Fruit fly (Drosophila melanogaster) whole organism, embryonic: ENCODE results near the gene D.

Experiments used
- Abd-B ChIP-seq: fragments of 200-800 bp; sonication (Bioruptor generic); optimal IDR thresholded peaks from 2 replicates; lab custom pipeline; 2018; ENCODE audit warnings: missing biosample characterization, mild to moderate bottlenecking, missing genetic modification characterization, moderate library complexity
- Bgb ChIP-seq: fragments of 200-800 bp; sonication (Bioruptor generic); IDR thresholded peaks from 2 replicates; pipeline ENCODE4 v1.3.6; 2022; ENCODE audit warnings: missing biosample characterization, missing genetic modification characterization; ENCODE audit not compliant: partially characterized antibody
- Blimp-1 ChIP-seq: fragments of 200-800 bp; sonication (Bioruptor generic); optimal IDR thresholded peaks from 3 replicates; lab custom pipeline; 2018; ENCODE audit warnings: missing biosample characterization, missing genetic modification characterization, mild to moderate bottlenecking, moderate library complexity, missing genetic modification reagents
- CG1024 ChIP-seq: fragments of 200-800 bp; sonication (Bioruptor generic); IDR thresholded peaks from 2 replicates; pipeline ENCODE4 v1.3.6; 2022; ENCODE audit warnings: missing biosample characterization, missing genetic modification characterization
- CG10366 ChIP-seq: fragments of 200-800 bp; sonication (Bioruptor generic); IDR thresholded peaks from 2 replicates; pipeline ENCODE4 v1.3.6; 2022; ENCODE audit warnings: missing biosample characterization, missing genetic modification characterization
- CG1233 ChIP-seq: fragments of 200-800 bp; sonication (Bioruptor generic); optimal IDR thresholded peaks from 4 replicates; lab custom pipeline; 2018; ENCODE audit warnings: missing biosample characterization, mild to moderate bottlenecking, missing genetic modification characterization
- CG13424 ChIP-seq: fragments of 200-800 bp; sonication (Bioruptor generic); optimal IDR thresholded peaks from 2 replicates; lab custom pipeline; 2019; ENCODE audit warnings: missing biosample characterization, mild to moderate bottlenecking, missing genetic modification characterization, moderate library complexity
- CG13775 ChIP-seq: fragments of 200-800 bp; sonication (Bioruptor generic); optimal IDR thresholded peaks from 3 replicates; lab custom pipeline; 2017; ENCODE audit warnings: missing biosample characterization, mild to moderate bottlenecking, missing genetic modification characterization
- CG15011 ChIP-seq: fragments of 200-800 bp; sonication (Bioruptor generic); optimal IDR thresholded peaks from 3 replicates; lab custom pipeline; 2018; ENCODE audit warnings: missing biosample characterization, mild to moderate bottlenecking, missing genetic modification characterization
- CG17361 ChIP-seq: fragments of 200-800 bp; sonication (Bioruptor generic); IDR thresholded peaks from 3 replicates; pipeline ENCODE4 v1.3.6; 2022; ENCODE audit warnings: missing biosample characterization, missing genetic modification characterization
- CG17802 ChIP-seq: fragments of 200-800 bp; sonication (Bioruptor generic); optimal IDR thresholded peaks from 2 replicates; lab custom pipeline; 2018; ENCODE audit warnings: missing biosample characterization, mild to moderate bottlenecking, missing genetic modification characterization, moderate library complexity
- CG18476 ChIP-seq: fragments of 200-800 bp; sonication (Bioruptor generic); optimal IDR thresholded peaks from 2 replicates; lab custom pipeline; 2016; ENCODE audit warnings: missing biosample characterization, mild to moderate bottlenecking, missing genetic modification characterization
- CG3281 ChIP-seq: fragments of 200-800 bp; sonication (Bioruptor generic); optimal IDR thresholded peaks from 3 replicates; lab custom pipeline; 2017; ENCODE audit warnings: missing biosample characterization, mild to moderate bottlenecking, missing genetic modification characterization
- CG3407 ChIP-seq: fragments of 200-800 bp; sonication (Bioruptor generic); optimal IDR thresholded peaks from 2 replicates; lab custom pipeline; 2018; ENCODE audit warnings: missing biosample characterization, mild to moderate bottlenecking, missing genetic modification characterization
- CG3838 ChIP-seq: fragments of 200-800 bp; sonication (Bioruptor generic); optimal IDR thresholded peaks from 3 replicates; lab custom pipeline; 2016; ENCODE audit warnings: missing biosample characterization, missing genetic modification characterization
- CG3995 ChIP-seq: fragments of 200-800 bp; sonication (Bioruptor generic); optimal IDR thresholded peaks from 3 replicates; lab custom pipeline; 2016; ENCODE audit warnings: missing biosample characterization, missing genetic modification characterization
- CG6854 ChIP-seq: fragments of 200-800 bp; sonication (Bioruptor generic); optimal IDR thresholded peaks from 3 replicates; lab custom pipeline; 2017; ENCODE audit warnings: missing biosample characterization, mild to moderate bottlenecking, missing genetic modification characterization
- CG7556 ChIP-seq: fragments of 200-800 bp; sonication (Bioruptor generic); optimal IDR thresholded peaks from 2 replicates; lab custom pipeline; 2017; ENCODE audit warnings: missing biosample characterization, mild to moderate bottlenecking, missing genetic modification characterization
- CG7963 ChIP-seq: fragments of 200-800 bp; sonication (Bioruptor generic); IDR thresholded peaks from 3 replicates; pipeline ENCODE4 v1.3.6; 2022; ENCODE audit warnings: missing biosample characterization, missing genetic modification characterization; ENCODE audit not compliant: partially characterized antibody
- CG7987 ChIP-seq: fragments of 200-800 bp; sonication (Bioruptor generic); optimal IDR thresholded peaks from 2 replicates; lab custom pipeline; 2018; ENCODE audit warnings: missing biosample characterization, mild to moderate bottlenecking, missing genetic modification characterization, moderate library complexity
- CG8089 ChIP-seq: fragments of 200-800 bp; sonication (Bioruptor generic); optimal IDR thresholded peaks from 3 replicates; lab custom pipeline; 2016; ENCODE audit warnings: missing biosample characterization, missing genetic modification characterization
- CG8359 ChIP-seq: fragments of 200-800 bp; sonication (Bioruptor generic); optimal IDR thresholded peaks from 2 replicates; lab custom pipeline; 2017; ENCODE audit warnings: missing biosample characterization, mild to moderate bottlenecking, missing genetic modification characterization, borderline replicate concordance
- Dbx ChIP-seq: fragments of 200-800 bp; sonication (Bioruptor generic); IDR thresholded peaks from 3 replicates; pipeline ENCODE4 v1.3.6; 2022; ENCODE audit warnings: missing biosample characterization, missing genetic modification characterization
- Deaf1 ChIP-seq: fragments of 200-800 bp; optimal IDR thresholded peaks from 3 replicates; lab custom pipeline; 2019; ENCODE audit warnings: missing biosample characterization, mild to moderate bottlenecking, missing genetic modification characterization, moderate library complexity
- Fer1 ChIP-seq: fragments of 200-800 bp; sonication (Bioruptor generic); optimal IDR thresholded peaks from 2 replicates; lab custom pipeline; 2017; ENCODE audit warnings: missing biosample characterization, mild to moderate bottlenecking, missing genetic modification characterization
- GATAe ChIP-seq: fragments of 200-800 bp; sonication (Bioruptor generic); conservative IDR thresholded peaks from 2 replicates; pipeline ENCODE4 v1.3.6; 2022; ENCODE audit warnings: missing biosample characterization, missing genetic modification characterization
- HLH54F ChIP-seq: fragments of 200-800 bp; sonication (Bioruptor generic); optimal IDR thresholded peaks from 3 replicates; lab custom pipeline; 2016; ENCODE audit warnings: missing biosample characterization, missing genetic modification characterization
- NC2α ChIP-seq: fragments of 200-800 bp; sonication (Bioruptor generic); optimal IDR thresholded peaks from 2 replicates; lab custom pipeline; 2016; ENCODE audit warnings: missing biosample characterization, missing genetic modification characterization
- Neu2 ChIP-seq: fragments of 200-800 bp; sonication (Bioruptor generic); optimal IDR thresholded peaks from 3 replicates; lab custom pipeline; 2016; ENCODE audit warnings: missing biosample characterization, missing genetic modification characterization, borderline replicate concordance
- Optix ChIP-seq: fragments of 200-800 bp; sonication (Bioruptor generic); IDR thresholded peaks from 3 replicates; pipeline ENCODE4 v1.3.6; 2022; ENCODE audit warnings: missing biosample characterization, missing genetic modification characterization
- Scr ChIP-seq: fragments of 200-800 bp; sonication (Bioruptor generic); IDR thresholded peaks from 2 replicates; pipeline ENCODE4 v1.3.6; 2022; ENCODE audit warnings: missing biosample characterization, missing genetic modification characterization; ENCODE audit not compliant: partially characterized antibody
- Sox100B ChIP-seq: fragments of 200-800 bp; sonication (Bioruptor generic); optimal IDR thresholded peaks from 3 replicates; lab custom pipeline; 2018; ENCODE audit warnings: missing biosample characterization, mild to moderate bottlenecking, missing genetic modification characterization
- ato ChIP-seq: fragments of 200-800 bp; sonication (Bioruptor generic); IDR thresholded peaks from 2 replicates; pipeline ENCODE4 v1.3.6; 2022; ENCODE audit warnings: missing biosample characterization, missing genetic modification characterization; ENCODE audit not compliant: partially characterized antibody
- chif ChIP-seq, 2 experiments: fragments of 200-800 bp; sonication (Bioruptor generic); optimal IDR thresholded peaks; 3 replicates each; lab custom pipeline; 2016; ENCODE audit warnings: missing biosample characterization in 2 of 2, missing genetic modification characterization in 2 of 2
- dimm ChIP-seq: fragments of 200-800 bp; sonication (Bioruptor generic); IDR thresholded peaks from 2 replicates; pipeline ENCODE4 v1.3.6; 2022; ENCODE audit warnings: missing biosample characterization, missing genetic modification characterization
- grau ChIP-seq: fragments of 200-800 bp; optimal IDR thresholded peaks from 3 replicates; lab custom pipeline; 2019; ENCODE audit warnings: missing biosample characterization, mild to moderate bottlenecking, missing genetic modification characterization, moderate library complexity
- grn ChIP-seq: fragments of 200-800 bp; sonication (Bioruptor generic); optimal IDR thresholded peaks from 3 replicates; lab custom pipeline; 2017; ENCODE audit warnings: missing biosample characterization, missing genetic modification characterization
- gt ChIP-seq: fragments of 200-800 bp; sonication (Bioruptor generic); IDR thresholded peaks from 2 replicates; pipeline ENCODE4 v1.3.6; 2022; ENCODE audit warnings: missing biosample characterization, missing genetic modification characterization
- insv ChIP-seq, 2 experiments: fragments of 200-800 bp; sonication (Bioruptor generic); optimal IDR thresholded peaks; 3 replicates each; lab custom pipeline; 2016 to 2018; ENCODE audit warnings: missing biosample characterization in 2 of 2, missing genetic modification characterization in 2 of 2
- lov ChIP-seq, 2 experiments: fragments of 200-800 bp in 1 of 2; fragments of >200 bp in 1 of 2; sonication (Bioruptor generic) in 1 of 2; IDR thresholded peaks in 1 of 2; optimal IDR thresholded peaks in 1 of 2; 2 replicates in 1 of 2; 3 replicates in 1 of 2; pipeline versions ENCODE4 v1.3.6 to Lab custom; 2017 to 2022; ENCODE audit warnings: missing biosample characterization in 1 of 2, missing genetic modification characterization in 1 of 2
- nmo ChIP-seq: fragments of 200-800 bp; sonication (Bioruptor generic); optimal IDR thresholded peaks from 2 replicates; lab custom pipeline; 2018; ENCODE audit warnings: missing biosample characterization, mild to moderate bottlenecking, missing genetic modification characterization, moderate library complexity
- pita ChIP-seq: fragments of 200-800 bp; sonication (Bioruptor generic); optimal IDR thresholded peaks from 2 replicates; lab custom pipeline; 2017; ENCODE audit warnings: missing biosample characterization, mild to moderate bottlenecking, missing genetic modification characterization
- sens ChIP-seq: fragments of 200-800 bp; sonication (Bioruptor generic); peaks from one replicate; lab custom pipeline; 2016; ENCODE audit warnings: missing biosample characterization, missing genetic modification characterization
- sisA ChIP-seq: fragments of 200-800 bp; sonication (Bioruptor generic); IDR thresholded peaks from 2 replicates; pipeline ENCODE4 v1.3.6; 2022; ENCODE audit warnings: missing biosample characterization, missing genetic modification characterization
- slp2 ChIP-seq: fragments of 200-800 bp; sonication (Bioruptor generic); optimal IDR thresholded peaks from 2 replicates; lab custom pipeline; 2016; ENCODE audit warnings: missing biosample characterization, missing genetic modification characterization
- sob ChIP-seq: fragments of 200-800 bp; sonication (Bioruptor generic); IDR thresholded peaks from 2 replicates; pipeline ENCODE4 v1.3.6; 2022; ENCODE audit warnings: missing biosample characterization, missing genetic modification characterization
- tup ChIP-seq: fragments of 200-800 bp; sonication (Bioruptor generic); optimal IDR thresholded peaks from 2 replicates; lab custom pipeline; 2016; ENCODE audit warnings: missing biosample characterization, mild to moderate bottlenecking, missing genetic modification characterization, moderate library complexity
- vvl ChIP-seq: fragments of 200-800 bp; sonication (Bioruptor generic); IDR thresholded peaks from 2 replicates; pipeline ENCODE4 v1.3.6; 2022; ENCODE audit warnings: missing biosample characterization, missing genetic modification characterization

Gene D

DNA sequence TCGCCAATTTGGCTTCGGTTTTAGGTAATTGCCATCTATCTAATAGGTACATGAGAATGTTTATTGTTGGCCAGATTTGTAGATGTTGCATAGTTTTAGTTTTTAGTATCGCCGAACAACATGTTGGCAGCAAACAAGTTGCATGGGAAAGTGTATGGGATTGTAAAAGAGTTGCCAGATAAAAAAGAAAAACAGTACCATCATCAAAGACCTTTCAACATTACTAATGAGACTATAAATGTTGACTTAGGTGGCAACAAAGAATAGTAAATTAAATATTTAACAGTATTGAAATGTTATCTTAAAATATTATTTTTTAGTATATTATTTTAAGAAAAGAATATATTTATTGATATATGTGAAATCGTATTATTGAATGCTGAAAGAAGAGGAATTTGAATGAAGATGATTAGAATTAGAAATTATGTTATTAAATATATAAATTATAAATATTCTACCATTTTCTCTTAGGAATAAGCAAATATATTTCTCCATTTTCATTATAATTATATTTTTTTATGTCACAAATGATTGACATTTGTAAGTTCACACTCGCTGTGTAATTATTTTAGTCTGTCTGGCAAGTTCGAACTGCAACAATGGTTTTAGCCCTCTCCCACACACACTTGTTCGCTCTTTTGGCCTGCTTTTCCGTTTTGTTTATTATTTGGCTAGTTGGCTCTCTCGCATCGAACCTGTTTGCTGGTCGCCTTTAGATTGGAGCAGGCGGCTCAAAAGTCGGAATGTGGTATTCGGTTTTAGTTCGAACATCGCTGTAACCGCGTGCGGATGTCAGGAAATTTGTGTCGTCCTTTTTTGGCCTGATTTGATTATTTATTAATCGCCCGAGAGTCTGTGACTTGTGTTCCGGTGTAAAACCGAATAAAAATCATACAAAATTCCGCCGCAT is 26.5 kb upstream of the D start (continued):
- TF ChIP-seq GATAe (GFP tag; lab: Robert Waterston, UW) (no peak), gt (GFP tag; lab: Robert Waterston, UW) (no peak), CG3995 (no peak), Deaf1 (tag; lab: Kevin White, UChicago) (no peak), CG13775 (GFP tag; lab: Kevin White, UChicago) (no peak), insv (GFP tag; optimal IDR thresholded peaks at IDR 0.05; lab: Kevin White, UChicago) (no peak), Neu2 (GFP tag; lab: Kevin White, UChicago) (no peak), CG1233 (GFP tag; lab: Kevin White, UChicago) (no peak), NC2α (no peak), sisA (no peak), HLH54F (GFP tag; lab: Kevin White, UChicago) (no peak), CG3407 (GFP tag; lab: Kevin White, UChicago) (no peak), grn (peak; percentile 1), Sox100B (peak; percentile 14), CG8359 (GFP tag; lab: Kevin White, UChicago) (no peak), vvl (GFP tag; lab: Robert Waterston, UW) (peak; percentile 36; the same call in 1 of the 2 replicates), slp2 (GFP tag; lab: Kevin White, UChicago) (no peak), Fer1 (GFP tag; lab: Kevin White, UChicago) (no peak), CG6854 (GFP tag; lab: Kevin White, UChicago) (no peak), CG3838 (GFP tag; lab: Kevin White, UChicago) (no peak), sob (GFP tag; lab: Robert Waterston, UW) (no peak), ato (GFP tag; lab: Robert Waterston, UW) (no peak), CG7556 (peak; percentile 56), CG1024 (GFP tag; lab: Robert Waterston, UW) (no peak), CG3281 (no peak), CG17361 (GFP tag; lab: Robert Waterston, UW) (peak; percentile 63; the same call in 2 of the 3 replicates), lov (optimal IDR thresholded peaks at IDR 0.05; lab: Kevin White, UChicago) (no peak), lov (GFP tag; IDR thresholded peaks at IDR 0.05; lab: Robert Waterston, UW) (no peak), CG7987 (GFP tag; lab: Kevin White, UChicago) (no peak), chif (GFP tag; optimal IDR thresholded peaks at IDR 0.05; lab: Kevin White, UChicago) (no peak), CG15011 (no peak), tup (GFP tag; lab: Kevin White, UChicago) (no peak), Dbx (GFP tag; lab: Robert Waterston, UW) (no peak), CG17802 (no peak), grau (tag; lab: Kevin White, UChicago) (peak; percentile 44), Optix (GFP tag; lab: Robert Waterston, UW) (no peak), sens (GFP tag; lab: Kevin White, UChicago) (peak; percentile 47), CG18476 (GFP tag; lab: Kevin White, UChicago) (no peak), Abd-B (GFP tag; lab: Kevin White, UChicago) (no peak), CG10366 (GFP tag; lab: Robert Waterston, UW) (0 out of 2 replicates have a peak, but pooled peaks have one; percentile 51), pita (GFP tag; lab: Kevin White, UChicago) (no peak), dimm (GFP tag; lab: Robert Waterston, UW) (no peak), CG13424 (tag; lab: Kevin White, UChicago) (peak; percentile 55), Bgb (GFP tag; lab: Robert Waterston, UW) (peak; percentile 58; the same call in 1 of the 2 replicates), Blimp-1 (GFP tag; lab: Kevin White, UChicago) (no peak), CG7963 (GFP tag; lab: Robert Waterston, UW) (no peak), nmo (GFP tag; lab: Kevin White, UChicago) (peak; percentile 27), Scr (GFP tag; lab: Robert Waterston, UW) (no peak), CG8089 (no peak)
